Worm (Caenorhabditis elegans): ENCODE data around the gene gcy-34.

gcy-34 gene

DNA sequence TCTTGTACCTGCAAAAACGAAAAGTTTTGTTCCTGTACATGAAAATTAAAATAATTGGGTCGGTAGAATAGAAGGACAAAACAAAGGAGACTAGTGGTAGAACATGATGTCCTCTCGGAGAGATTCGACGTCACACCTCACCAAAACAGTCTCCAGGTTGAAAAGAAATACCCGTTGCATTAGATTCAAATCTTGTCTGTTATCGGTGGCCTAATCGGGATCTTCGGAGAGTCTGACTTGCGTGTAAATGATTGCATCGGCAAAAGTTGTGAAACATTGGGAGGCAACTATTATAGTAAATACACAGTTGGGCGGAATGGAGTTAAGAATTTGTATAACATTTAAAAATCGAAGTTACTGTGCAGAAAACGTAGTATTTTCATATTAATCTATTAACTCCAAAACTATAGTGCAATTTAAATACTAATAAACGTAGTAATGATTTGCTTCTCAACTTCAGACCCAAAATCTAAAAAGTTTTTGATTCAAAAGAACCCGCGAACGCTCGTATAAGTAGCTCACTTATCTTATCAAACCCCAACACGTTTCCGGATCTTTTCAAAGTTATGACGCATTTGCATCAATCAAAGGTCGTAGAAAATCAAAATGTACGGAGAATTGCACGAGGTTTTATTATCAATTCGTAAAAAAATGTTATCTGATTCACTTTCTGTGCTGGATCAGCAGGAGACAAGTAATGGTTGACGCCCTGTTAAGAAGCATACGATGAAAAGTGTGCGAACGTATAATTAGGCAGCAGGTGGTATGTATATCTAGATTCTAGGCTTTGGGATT, 52.1 kb downstream of the gcy-34 start, which contains the start of gene nhr-168:
Gene nhr-168 (minus strand): TSS at position 486 of the 795 bp plus-strand sequence.
- TF ChIP-seq lin-14 (GFP tag; optimal IDR thresholded peaks at IDR 0.05) = peak; percentile 68
- peak; percentile 38 for TF ChIP-seq blmp-1 (tag; optimal IDR thresholded peaks at IDR 0.05)
- TF ChIP-seq nhr-85 (tag) = peak; percentile 88
- no peak for TF ChIP-seq hpl-2 (GFP tag; optimal IDR thresholded peaks at IDR 0.05)
- no peak for TF ChIP-seq aha-1 (tag; optimal IDR thresholded peaks at IDR 0.05)
- peak; percentile 12 for TF ChIP-seq rnt-1 (tag; optimal IDR thresholded peaks at IDR 0.05)
- peak; percentile 72 for TF ChIP-seq elt-2 (tag; optimal IDR thresholded peaks at IDR 0.05)
- no peak for TF ChIP-seq lin-35 (GFP tag; optimal IDR thresholded peaks at IDR 0.05)
- TF ChIP-seq ama-1 (optimal IDR thresholded peaks at IDR 0.05) = no peak
- no peak for TF ChIP-seq ceh-8 (GFP tag; optimal IDR thresholded peaks at IDR 0.05)
- TF ChIP-seq pax-3 (tag; optimal IDR thresholded peaks at IDR 0.05) = peak; percentile 39
- TF ChIP-seq unc-30 (tag; optimal IDR thresholded peaks at IDR 0.05) = no peak
- TF ChIP-seq ceh-90 (tag; optimal IDR thresholded peaks at IDR 0.05) = no peak
- TF ChIP-seq grh-1 (GFP tag; IDR thresholded peaks at IDR 0.05) = peak; percentile 41
- no peak for TF ChIP-seq egl-13 (tag; optimal IDR thresholded peaks at IDR 0.05)
- no peak for TF ChIP-seq mdl-1 (tag; optimal IDR thresholded peaks at IDR 0.05)
- TF ChIP-seq nhr-20 (tag; optimal IDR thresholded peaks at IDR 0.05) = peak; percentile 5
- no peak for TF ChIP-seq dsc-1 (tag; optimal IDR thresholded peaks at IDR 0.05)
- TF ChIP-seq isw-1 (GFP tag; IDR thresholded peaks at IDR 0.05) = no peak
